Fruit fly (Drosophila melanogaster): ENCODE results near the gene CG15912.

DNA sequence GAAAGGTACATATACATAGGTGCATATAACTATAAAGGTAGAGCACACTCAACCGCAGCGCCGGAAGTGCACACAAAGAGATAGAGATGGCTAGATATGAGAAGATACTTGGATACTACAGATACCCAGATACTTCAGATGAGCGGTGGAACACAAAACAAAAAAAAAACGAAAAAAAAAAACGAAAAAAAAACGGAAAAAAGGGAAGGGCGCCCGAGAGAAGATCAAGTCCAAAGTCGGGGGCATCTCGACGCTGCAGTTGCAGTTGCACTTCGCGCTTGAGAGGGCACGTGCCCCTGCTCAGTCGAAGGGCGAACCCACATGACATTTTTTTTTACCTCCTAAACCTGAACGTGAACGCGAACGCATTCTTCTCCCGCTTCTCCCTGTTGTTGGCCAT lies 15.1 kb downstream of the CG15912 start:
- TF ChIP-seq CG12768 (GFP tag; optimal IDR thresholded peaks at IDR 0.05), result no peak
- TF ChIP-seq kay (GFP tag; ENCODE audit: borderline replicate concordance), result no peak
- no peak for TF ChIP-seq pad (GFP tag; optimal IDR thresholded peaks at IDR 0.05)
- TF ChIP-seq cic (GFP tag; optimal IDR thresholded peaks at IDR 0.05), result no peak
- TF ChIP-seq tj (GFP tag; optimal IDR thresholded peaks at IDR 0.05), result no peak
- no peak for TF ChIP-seq toe (GFP tag; optimal IDR thresholded peaks at IDR 0.05)
- TF ChIP-seq CG11617 (GFP tag; optimal IDR thresholded peaks at IDR 0.05), result no peak
- TF ChIP-seq Crg-1 (GFP tag; optimal IDR thresholded peaks at IDR 0.05), result no peak
- no peak for TF ChIP-seq CG33017 (tag; optimal IDR thresholded peaks at IDR 0.05)
- no peak for TF ChIP-seq ovo (GFP tag; optimal IDR thresholded peaks at IDR 0.05)
- TF ChIP-seq Hr96 (GFP tag; optimal IDR thresholded peaks at IDR 0.05), result no peak

All from whole organism, adult.